Worm (Caenorhabditis elegans): Measurements from ENCODE around the gene spig-3.

DNA sequence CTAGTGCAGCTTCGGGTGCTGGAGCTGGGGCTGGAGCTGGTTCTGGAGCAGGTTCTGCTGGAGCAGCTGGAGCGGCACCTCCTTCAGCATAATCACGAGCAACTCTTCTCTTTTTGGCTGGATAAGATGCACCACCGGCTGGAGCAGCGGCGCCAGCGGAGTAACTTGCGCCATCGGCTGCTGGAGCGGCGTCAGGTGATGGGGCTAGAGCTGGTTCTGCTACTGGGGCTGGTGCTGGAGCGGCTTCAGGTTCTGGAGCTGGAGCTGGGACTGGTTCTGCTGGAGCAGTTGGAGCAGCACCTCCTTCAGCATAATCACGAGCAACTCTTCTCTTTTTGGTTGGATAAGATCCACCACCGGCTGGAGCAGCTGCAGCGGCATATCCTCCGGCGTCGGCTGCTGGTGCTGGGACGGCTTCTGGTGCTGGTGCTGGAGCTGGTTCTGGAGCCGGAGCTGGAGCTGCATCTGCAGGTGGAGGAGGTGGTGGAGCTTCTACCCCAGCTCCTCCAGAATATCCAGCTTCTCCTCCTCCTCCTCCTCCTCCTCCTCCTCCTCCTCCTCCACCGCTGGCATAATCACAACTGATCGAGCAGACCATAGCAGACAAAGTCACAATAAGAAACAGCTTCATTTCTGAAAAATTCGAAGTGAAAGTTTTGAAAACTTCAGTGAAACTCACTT, 19.8 kb upstream of the spig-3 start, which contains the start of gene F47B8.13:
- TF ChIP-seq unc-55 (GFP tag; optimal IDR thresholded peaks at IDR 0.05) (no peak), ama-1 (optimal IDR thresholded peaks at IDR 0.05) (no peak), ceh-9 (tag; optimal IDR thresholded peaks at IDR 0.05) (no peak), ceh-2 (tag; optimal IDR thresholded peaks at IDR 0.05) (no peak)
